Worm (Caenorhabditis elegans) whole organism, mixed stage, embryonic: ENCODE measurements around the gene T21E8.5.

Source experiments
- bed-3 ChIP-seq: fragments of 200-800 bp; sonication (Bioruptor generic); optimal IDR thresholded peaks from 3 replicates; lab custom pipeline; 2018; ENCODE audit warnings: mild to moderate bottlenecking, missing genetic modification characterization, moderate library complexity, missing compliant biosample characterization
- blmp-1 ChIP-seq: fragments of 150-350 bp; optimal IDR thresholded peaks from 2 replicates; lab custom pipeline; 2014; ENCODE audit warnings: missing biosample characterization, missing genetic modification characterization
- ceh-83 ChIP-seq: fragments of 200-800 bp; sonication (Bioruptor generic); optimal IDR thresholded peaks from 2 replicates; lab custom pipeline; 2018; ENCODE audit warnings: mild to moderate bottlenecking, missing genetic modification characterization, missing compliant biosample characterization
- ces-1 ChIP-seq: fragments of 150-350 bp; optimal IDR thresholded peaks from 2 replicates; lab custom pipeline; 2014; ENCODE audit warnings: missing biosample characterization, missing genetic modification reagents, missing genetic modification characterization
- cnd-1 ChIP-seq: fragments of 200-800 bp; sonication (Bioruptor generic); optimal IDR thresholded peaks from 2 replicates; lab custom pipeline; 2018; ENCODE audit warnings: mild to moderate bottlenecking, missing genetic modification characterization, missing compliant biosample characterization
- drap-1 ChIP-seq: fragments of 200-800 bp; sonication (Bioruptor generic); optimal IDR thresholded peaks from 3 replicates; lab custom pipeline; 2018; ENCODE audit warnings: mild to moderate bottlenecking, missing genetic modification characterization, missing compliant biosample characterization
- elt-1 ChIP-seq: sonication (generic microtip); optimal IDR thresholded peaks from 2 replicates; lab custom pipeline; 2017; ENCODE audit warnings: missing genetic modification characterization, mild to moderate bottlenecking, missing compliant biosample characterization, antibody characterized with exemption, moderate library complexity, borderline replicate concordance; ENCODE audit not compliant: insufficient read depth
- elt-3 ChIP-seq: fragments of 150-350 bp; optimal IDR thresholded peaks from 2 replicates; lab custom pipeline; 2014; ENCODE audit warnings: missing biosample characterization, missing genetic modification characterization
- flh-1 ChIP-seq: fragments of 200-800 bp; sonication (Bioruptor generic); optimal IDR thresholded peaks from 2 replicates; lab custom pipeline; 2018; ENCODE audit warnings: mild to moderate bottlenecking, missing genetic modification characterization, moderate library complexity, missing compliant biosample characterization
- ham-2 ChIP-seq: fragments of 200-800 bp; sonication (Bioruptor generic); optimal IDR thresholded peaks from 2 replicates; lab custom pipeline; 2018; ENCODE audit warnings: mild to moderate bottlenecking, missing genetic modification characterization, missing compliant biosample characterization
- lsy-2 ChIP-seq: fragments of 150-350 bp; optimal IDR thresholded peaks from 2 replicates; lab custom pipeline; 2014; ENCODE audit warnings: missing biosample characterization, missing genetic modification characterization
- mab-5 ChIP-seq: fragments of 150-350 bp; optimal IDR thresholded peaks from 2 replicates; lab custom pipeline; 2014; ENCODE audit warnings: missing biosample characterization, missing genetic modification characterization
- mep-1 ChIP-seq: fragments of 150-350 bp; optimal IDR thresholded peaks from 2 replicates; lab custom pipeline; 2017; ENCODE audit warnings: missing biosample characterization, missing genetic modification reagents, missing genetic modification characterization, inconsistent platforms
- nhr-12 ChIP-seq: fragments of 150-350 bp; optimal IDR thresholded peaks from 2 replicates; lab custom pipeline; 2014; ENCODE audit warnings: missing biosample characterization, missing genetic modification characterization
- nhr-237 ChIP-seq: fragments of 150-350 bp; optimal IDR thresholded peaks from 2 replicates; lab custom pipeline; 2014; ENCODE audit warnings: missing biosample characterization, missing genetic modification characterization
- nhr-28 ChIP-seq: fragments of 150-350 bp; optimal IDR thresholded peaks from 2 replicates; lab custom pipeline; 2014; ENCODE audit warnings: missing biosample characterization, missing genetic modification characterization
- nhr-76 ChIP-seq: sonication (generic microtip); optimal IDR thresholded peaks from 2 replicates; lab custom pipeline; 2017; ENCODE audit warnings: missing biosample characterization, missing genetic modification characterization
- pha-4 ChIP-seq: fragments of 150-350 bp; optimal IDR thresholded peaks from 2 replicates; lab custom pipeline; 2018; ENCODE audit warnings: missing biosample characterization, missing genetic modification reagents, missing genetic modification characterization
- sem-2 ChIP-seq: fragments of 200-800 bp; sonication (Bioruptor generic); optimal IDR thresholded peaks from 2 replicates; lab custom pipeline; 2018; ENCODE audit warnings: mild to moderate bottlenecking, missing genetic modification characterization, missing compliant biosample characterization
- sptf-1 ChIP-seq: sonication (generic microtip); optimal IDR thresholded peaks from 2 replicates; lab custom pipeline; 2017; ENCODE audit warnings: mild to moderate bottlenecking, missing genetic modification characterization, moderate library complexity, missing compliant biosample characterization
- unc-120 ChIP-seq: sonication (generic microtip); optimal IDR thresholded peaks from 2 replicates; lab custom pipeline; 2017; ENCODE audit warnings: missing genetic modification characterization, missing compliant biosample characterization; ENCODE audit not compliant: poor library complexity, severe bottlenecking
- unc-39 ChIP-seq: fragments of 150-350 bp; optimal IDR thresholded peaks from 2 replicates; lab custom pipeline; 2014; ENCODE audit warnings: missing biosample characterization, missing genetic modification characterization
- unc-62 ChIP-seq: fragments of 150-350 bp; optimal IDR thresholded peaks from 2 replicates; lab custom pipeline; 2014; ENCODE audit warnings: missing biosample characterization, missing genetic modification reagents, missing genetic modification characterization
- zip-8 ChIP-seq: fragments of 150-350 bp; optimal IDR thresholded peaks from 2 replicates; lab custom pipeline; 2014; ENCODE audit warnings: missing biosample characterization, missing genetic modification characterization
- ztf-11 ChIP-seq: fragments of 150-350 bp; optimal IDR thresholded peaks from 2 replicates; lab custom pipeline; 2014; ENCODE audit warnings: missing biosample characterization, missing genetic modification characterization

T21E8.5 gene

DNA sequence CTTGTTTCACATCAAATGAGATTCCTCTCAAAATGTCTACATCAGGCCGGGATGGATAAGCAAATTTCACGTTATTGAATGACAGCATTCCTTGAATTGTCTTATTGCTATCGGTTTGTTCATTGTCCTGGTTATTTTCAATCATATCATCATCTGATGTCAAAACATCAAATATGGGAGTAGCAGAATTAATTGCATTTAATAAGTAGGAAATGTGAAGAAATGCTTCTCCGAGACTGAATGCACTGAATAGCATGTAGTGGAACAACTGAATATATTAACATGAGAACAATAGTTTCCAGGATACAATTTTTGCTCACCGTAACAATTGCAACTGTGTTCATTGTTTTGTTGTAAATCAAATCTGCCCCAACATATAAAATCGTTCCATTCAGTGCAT lies 23.4 kb upstream of the T21E8.5 start:
- TF ChIP-seq flh-1 (GFP tag; lab: Kevin White, UChicago), result no peak
- TF ChIP-seq drap-1, result no peak
- TF ChIP-seq unc-120 (tag; lab: Kevin White, UChicago), result no peak
- TF ChIP-seq lsy-2 (tag; lab: Kevin White, UChicago), result no peak
- no peak for TF ChIP-seq pha-4 (tag; lab: Kevin White, UChicago)
- no peak for TF ChIP-seq unc-39
- TF ChIP-seq nhr-76 (tag; lab: Kevin White, UChicago), result no peak
- TF ChIP-seq elt-3 (tag; lab: Kevin White, UChicago), result no peak
- no peak for TF ChIP-seq ham-2 (GFP tag; lab: Kevin White, UChicago)
- TF ChIP-seq unc-62 (GFP tag; lab: Kevin White, UChicago), result no peak
- no peak for TF ChIP-seq sem-2 (GFP tag; lab: Kevin White, UChicago)
- no peak for TF ChIP-seq zip-8 (tag; lab: Kevin White, UChicago)
- no peak for TF ChIP-seq elt-1 (tag; lab: Kevin White, UChicago)
- TF ChIP-seq nhr-12 (tag; lab: Kevin White, UChicago), result no peak
- no peak for TF ChIP-seq nhr-237
- TF ChIP-seq, all 35 proteins: peak for 0

DNA sequence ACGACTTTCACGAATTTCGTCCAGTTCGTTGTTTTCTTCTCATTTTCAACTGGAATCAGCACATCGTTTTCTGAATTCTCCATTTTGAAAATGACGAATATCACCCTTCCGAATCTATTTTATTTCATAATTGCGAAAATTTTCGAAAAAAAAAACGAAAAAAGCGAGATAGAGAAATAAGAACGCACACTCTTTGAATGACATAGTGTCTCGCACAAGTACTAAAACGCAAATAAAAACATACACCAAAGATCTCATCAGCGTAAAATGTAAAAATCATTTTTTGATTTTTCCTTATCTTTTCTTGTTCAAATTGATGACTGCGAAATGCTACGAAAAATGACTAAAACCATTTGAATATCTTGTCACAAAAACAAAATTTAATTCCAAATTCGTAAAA lies 21.6 kb upstream of the T21E8.5 start, which contains the start of gene pgp-8:
TSS of gene pgp-8 (minus strand) at position 101 of the 400 bp plus-strand sequence.
- TF ChIP-seq bed-3 (GFP tag; lab: Kevin White, UChicago), result no peak
- no peak for TF ChIP-seq sem-2 (GFP tag; lab: Kevin White, UChicago)
- TF ChIP-seq nhr-12 (tag; lab: Kevin White, UChicago), result no peak
- no peak for TF ChIP-seq nhr-237

DNA sequence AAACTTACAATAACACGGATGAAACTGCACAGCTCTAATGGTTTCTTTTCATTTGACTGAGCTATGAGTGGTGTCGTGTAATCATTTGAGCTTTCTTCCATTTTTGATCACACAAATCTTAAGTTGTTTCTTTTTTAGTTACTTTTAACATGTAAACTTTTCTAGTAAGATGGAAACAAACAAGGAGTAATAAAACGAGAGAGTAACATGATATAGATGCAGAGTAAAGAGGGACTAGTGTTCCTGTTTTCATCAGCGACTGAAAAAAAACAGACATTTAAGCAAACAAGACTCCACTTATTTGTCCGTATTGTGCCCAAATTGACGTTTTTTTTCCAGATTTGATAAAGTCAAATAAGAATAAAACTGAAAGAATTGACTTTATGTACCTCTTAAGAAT lies 15.8 kb upstream of the T21E8.5 start, which contains the start of gene pgp-7:
TSS of gene pgp-7 (minus strand) at position 101 of the 400 bp plus-strand sequence.
- no peak for TF ChIP-seq pha-4 (tag; lab: Kevin White, UChicago)
- TF ChIP-seq nhr-237, result no peak
- TF ChIP-seq ztf-11 (tag; lab: Kevin White, UChicago), result no peak
- TF ChIP-seq bed-3 (GFP tag; lab: Kevin White, UChicago), result no peak

DNA sequence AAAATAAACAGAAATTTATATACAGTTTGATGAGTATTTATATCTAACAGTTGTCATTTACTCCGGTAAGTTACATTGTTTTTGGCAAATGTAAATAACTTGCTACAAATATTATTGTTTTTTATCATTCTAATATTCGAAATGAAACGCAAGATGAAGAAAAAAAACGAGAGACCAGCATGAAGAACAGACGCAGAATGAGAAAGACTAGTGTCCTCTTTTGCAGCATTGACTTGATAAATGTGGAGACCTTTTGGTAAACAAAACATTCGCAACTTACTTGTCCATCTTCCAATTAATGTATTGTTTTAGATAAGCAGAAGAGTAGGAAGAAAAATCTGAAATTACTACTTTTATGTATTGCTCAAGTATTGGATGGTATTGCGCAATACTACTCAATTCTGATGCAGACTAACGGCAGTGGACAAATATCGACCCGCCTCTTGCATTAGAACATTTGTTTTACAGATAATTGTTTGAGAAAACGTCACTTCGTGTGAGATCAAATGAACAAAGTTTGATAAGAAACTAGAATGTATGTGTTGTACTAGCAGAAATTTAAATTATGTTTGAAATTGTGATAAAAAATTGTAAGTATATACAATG lies 8.7 kb upstream of the T21E8.5 start, which contains the start of gene pgp-6:
TSS of gene pgp-6 (minus strand) at position 288 of the 606 bp plus-strand sequence.
- TF ChIP-seq drap-1, result no peak
- no peak for TF ChIP-seq ceh-83 (GFP tag; lab: Kevin White, UChicago)
- TF ChIP-seq unc-39, result no peak
- TF ChIP-seq zip-8 (tag; lab: Kevin White, UChicago), result peak; percentile 94
- TF ChIP-seq sptf-1 (tag; lab: Kevin White, UChicago), result no peak

DNA sequence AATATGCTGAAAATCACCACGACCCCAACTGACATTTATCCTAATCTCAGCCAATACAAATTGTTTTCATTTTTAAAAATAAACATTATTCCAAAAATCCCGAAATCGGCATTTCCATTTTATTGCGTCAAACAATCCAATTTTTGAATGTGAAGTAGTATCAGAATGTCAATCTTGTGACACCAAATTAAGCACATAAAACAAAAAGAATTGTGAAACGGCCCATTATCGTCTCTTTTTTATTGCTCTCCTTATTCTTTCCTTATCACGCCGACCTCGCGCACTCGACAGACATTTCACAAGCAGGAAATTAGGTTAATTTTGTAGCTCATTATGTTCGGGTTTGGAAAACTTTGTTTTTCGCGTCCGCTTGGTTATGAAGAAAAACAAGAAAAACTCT lies 5.5 kb upstream of the T21E8.5 start, which contains the start of gene T21E8.4:
TSS of gene T21E8.4 (plus strand) at position 301 of the 400 bp plus-strand sequence.
- TF ChIP-seq blmp-1 (tag; lab: Kevin White, UChicago), result no peak
- TF ChIP-seq mab-5 (tag; lab: Kevin White, UChicago), result no peak
- no peak for TF ChIP-seq mep-1 (tag; lab: Kevin White, UChicago)
- no peak for TF ChIP-seq cnd-1
- TF ChIP-seq nhr-237, result no peak

DNA sequence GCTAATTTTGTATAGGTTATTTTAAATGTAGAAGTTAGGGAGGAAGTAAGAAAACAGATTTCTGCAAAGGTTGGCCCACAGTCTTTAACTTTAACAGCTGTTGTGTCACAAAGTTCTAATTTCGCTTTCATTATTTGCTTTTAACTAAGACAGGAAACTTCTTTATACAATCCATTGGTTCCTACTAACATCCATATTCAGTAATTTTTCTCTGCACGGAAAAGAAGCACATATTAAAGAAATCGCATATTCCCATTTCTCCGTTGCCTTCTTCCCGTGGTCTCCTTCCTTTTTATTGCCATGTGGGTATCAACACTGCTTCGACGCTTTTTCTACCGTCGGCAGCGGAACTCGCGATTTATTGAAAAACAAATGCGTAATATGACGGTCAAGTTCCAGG lies 4.0 kb upstream of the T21E8.5 start, which contains the start of gene T21E8.6:
TSS of gene T21E8.6 (plus strand) at position 301 of the 400 bp plus-strand sequence.
- TF ChIP-seq ceh-83 (GFP tag; lab: Kevin White, UChicago) (no peak), bed-3 (GFP tag; lab: Kevin White, UChicago) (no peak), blmp-1 (tag; lab: Kevin White, UChicago) (no peak), cnd-1 (no peak), elt-1 (tag; lab: Kevin White, UChicago) (no peak)

DNA sequence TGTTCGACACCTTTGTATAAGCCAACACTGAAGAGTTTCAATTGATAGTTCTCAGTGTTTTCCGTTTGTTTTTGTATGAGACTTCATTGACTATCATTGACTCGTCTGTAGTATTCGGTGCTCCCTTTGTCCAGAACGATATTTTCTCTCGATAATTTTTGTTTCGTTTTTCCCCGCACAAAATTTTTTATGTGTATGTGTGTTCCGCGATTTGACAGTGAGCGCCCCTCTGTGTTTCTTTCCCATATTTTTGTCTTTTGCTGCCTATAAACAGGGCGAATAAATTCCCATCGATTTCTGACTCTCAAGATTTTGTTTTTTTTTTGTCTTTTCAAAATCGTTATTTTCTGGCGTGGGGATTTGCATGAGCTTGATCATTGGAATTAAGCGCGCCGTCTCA lies 2.8 kb upstream of the T21E8.5 start, which contains the start of gene T21E8.7:
TSS of gene T21E8.7 (plus strand) at position 301 of the 400 bp plus-strand sequence.
- TF ChIP-seq unc-39, result no peak
- no peak for TF ChIP-seq ceh-83 (GFP tag; lab: Kevin White, UChicago)
- no peak for TF ChIP-seq nhr-28 (tag; lab: Kevin White, UChicago)
- TF ChIP-seq unc-62 (GFP tag; lab: Kevin White, UChicago), result no peak
- TF ChIP-seq ces-1, result no peak
- TF ChIP-seq cnd-1, result no peak
- TF ChIP-seq flh-1 (GFP tag; lab: Kevin White, UChicago), result no peak
